Fruit fly (Drosophila melanogaster): ENCODE data around the gene rdx.

DNA sequence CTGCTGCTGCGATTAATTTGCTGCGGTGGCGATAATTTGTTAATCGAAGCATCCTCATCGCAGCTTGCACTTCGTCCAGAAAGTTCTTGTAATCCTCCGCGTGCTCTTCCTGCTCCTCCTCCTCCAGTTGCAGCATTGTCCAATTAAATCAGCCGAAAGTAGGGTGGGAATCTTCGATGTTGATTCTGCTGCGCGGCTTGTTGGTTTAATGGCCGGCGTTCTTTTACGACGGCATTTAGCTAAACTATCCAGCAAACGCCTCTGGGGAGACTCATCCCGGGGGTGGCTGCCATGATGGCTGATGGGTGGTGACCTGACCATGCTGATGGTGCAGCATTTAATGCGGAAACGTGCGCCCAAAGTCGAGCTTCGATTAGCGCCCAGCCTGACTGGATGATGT, 82.3 kb downstream of the rdx start:
- TF ChIP-seq insv (optimal IDR thresholded peaks at IDR 0.05) (no peak), h (optimal IDR thresholded peaks at IDR 0.05) (no peak), psq (optimal IDR thresholded peaks at IDR 0.05) (no peak)

Measured in Kc167 (cell line).